Worm (Caenorhabditis elegans) whole organism, L4/young adult: ENCODE measurements around the gene Y58A7A.1.

Source experiments
- W03F9.2 ChIP-seq: fragments of 150-350 bp; optimal IDR thresholded peaks from 2 replicates; lab custom pipeline; 2014; ENCODE audit warnings: missing biosample characterization, missing genetic modification characterization
- dao-5 ChIP-seq: sonication (generic microtip); optimal IDR thresholded peaks from 2 replicates; lab custom pipeline; 2016; ENCODE audit warnings: missing genotype, missing genetic modification characterization, moderate library complexity, missing compliant biosample characterization
- him-1 ChIP-seq: sonication (generic microtip); optimal IDR thresholded peaks from 2 replicates; lab custom pipeline; 2016; ENCODE audit warnings: missing genotype, missing genetic modification reagents, missing genetic modification characterization, missing compliant biosample characterization

The Y58A7A.1 gene

ce11 chrV:5080853-5081338 lies 11.6 kb upstream of the Y58A7A.1 start, which contains the start of gene Y58A7A.3:
Gene Y58A7A.3, minus strand, starts transcription at chrV:5080903.
- peak; percentile 68 for TF ChIP-seq W03F9.2 (tag; lab: Kevin White, UChicago)
- no peak for TF ChIP-seq him-1 (tag; lab: Kevin White, UChicago)

ce11 chrV:5072082-5072481 lies 2.7 kb upstream of the Y58A7A.1 start, which contains the start of gene Y58A7A.2:
Gene Y58A7A.2, minus strand, starts transcription at chrV:5072182.
- TF ChIP-seq W03F9.2 (tag; lab: Kevin White, UChicago) (no peak), dao-5 (no peak), him-1 (tag; lab: Kevin White, UChicago) (no peak)

ce11 chrV:5067390-5067789 lies 1.9 kb downstream of the Y58A7A.1 start:
- TF ChIP-seq dao-5 (no peak), W03F9.2 (tag; lab: Kevin White, UChicago) (no peak), him-1 (tag; lab: Kevin White, UChicago) (no peak)

- TF ChIP-seq him-1 (tag; lab: Kevin White, UChicago) (peak; percentile 37), W03F9.2 (tag; lab: Kevin White, UChicago) (no peak)
These were observed 4.4 kb downstream of the Y58A7A.1 start, which contains the start of gene mlk-1 for ce11 chrV:5064761-5065421. Gene mlk-1, minus strand, starts transcription at chrV:5064811.

- TF ChIP-seq dao-5, result no peak
- TF ChIP-seq him-1 (tag; lab: Kevin White, UChicago), result no peak
- TF ChIP-seq W03F9.2 (tag; lab: Kevin White, UChicago), result no peak
These were observed 16.0 kb downstream of the Y58A7A.1 start, which contains the start of gene cwp-4 for ce11 chrV:5053335-5053734. Gene cwp-4, plus strand, starts transcription at chrV:5053635.

- TF ChIP-seq dao-5 (no peak), him-1 (tag; lab: Kevin White, UChicago) (no peak), W03F9.2 (tag; lab: Kevin White, UChicago) (no peak)
These were observed 17.1 kb downstream of the Y58A7A.1 start, which contains the start of gene K11D12.12 for ce11 chrV:5052233-5052632. Gene K11D12.12, plus strand, starts transcription at chrV:5052261.

- TF ChIP-seq him-1 (tag; lab: Kevin White, UChicago), result no peak
- no peak for TF ChIP-seq dao-5
- no peak for TF ChIP-seq W03F9.2 (tag; lab: Kevin White, UChicago)
These were observed 19.2 kb downstream of the Y58A7A.1 start for ce11 chrV:5050073-5050599.

ce11 chrV:5049333-5049942 lies 19.9 kb downstream of the Y58A7A.1 start, which contains the start of the genes pqn-51 and K11D12.14:
Gene pqn-51, plus strand, starts transcription at chrV:5049607.
Gene K11D12.14, plus strand, starts transcription at chrV:5049636.
- peak; percentile 80 for TF ChIP-seq him-1 (tag; lab: Kevin White, UChicago)
- peak; percentile 0 for TF ChIP-seq W03F9.2 (tag; lab: Kevin White, UChicago)
- TF ChIP-seq dao-5, result no peak

- TF ChIP-seq him-1 (tag; lab: Kevin White, UChicago), result no peak
- no peak for TF ChIP-seq W03F9.2 (tag; lab: Kevin White, UChicago)
- no peak for TF ChIP-seq dao-5
These were observed 22.8 kb downstream of the Y58A7A.1 start for ce11 chrV:5046558-5046957.

- TF ChIP-seq dao-5 (no peak), him-1 (tag; lab: Kevin White, UChicago) (no peak), W03F9.2 (tag; lab: Kevin White, UChicago) (no peak)
These were observed 23.2 kb downstream of the Y58A7A.1 start, which contains the start of gene exc-14 for ce11 chrV:5046103-5046502. Gene exc-14, minus strand, starts transcription at chrV:5046203.

ce11 chrV:5040925-5041324 lies 28.4 kb downstream of the Y58A7A.1 start, which contains the start of gene K11D12.8:
Gene K11D12.8, minus strand, starts transcription at chrV:5041001.
- TF ChIP-seq him-1 (tag; lab: Kevin White, UChicago) (no peak), dao-5 (no peak), W03F9.2 (tag; lab: Kevin White, UChicago) (no peak)

- no peak for TF ChIP-seq him-1 (tag; lab: Kevin White, UChicago)
- TF ChIP-seq dao-5, result no peak
- no peak for TF ChIP-seq W03F9.2 (tag; lab: Kevin White, UChicago)
These were observed 29.8 kb downstream of the Y58A7A.1 start, which contains the start of gene K11D12.11 for ce11 chrV:5039559-5039958. Gene K11D12.11, minus strand, starts transcription at chrV:5039600.

ce11 chrV:5038449-5038848 lies 30.9 kb downstream of the Y58A7A.1 start:
- no peak for TF ChIP-seq W03F9.2 (tag; lab: Kevin White, UChicago)

ce11 chrV:5036364-5036763 lies 33.0 kb downstream of the Y58A7A.1 start, which contains the start of gene K11D12.7:
Gene K11D12.7, minus strand, starts transcription at chrV:5036464.
- TF ChIP-seq dao-5 (no peak), W03F9.2 (tag; lab: Kevin White, UChicago) (no peak), him-1 (tag; lab: Kevin White, UChicago) (no peak)
